Worm (Caenorhabditis elegans): ENCODE measurements around the gene F18E2.15.

- no peak for TF ChIP-seq mep-1 (tag; optimal IDR thresholded peaks at IDR 0.05)
- no peak for TF ChIP-seq fkh-10 (GFP tag; optimal IDR thresholded peaks at IDR 0.05)
- no peak for TF ChIP-seq unc-39 (tag; optimal IDR thresholded peaks at IDR 0.05)
- no peak for TF ChIP-seq dve-1 (tag; optimal IDR thresholded peaks at IDR 0.05; ENCODE audit: insufficient read depth)
- TF ChIP-seq lin-13 (GFP tag; optimal IDR thresholded peaks at IDR 0.05), result no peak
- no peak for TF ChIP-seq ama-1 (optimal IDR thresholded peaks at IDR 0.05)
- no peak for TF ChIP-seq dmd-8 (GFP tag; IDR thresholded peaks at IDR 0.05)
- no peak for TF ChIP-seq nhr-11 (tag; optimal IDR thresholded peaks at IDR 0.05)
- no peak for TF ChIP-seq duxl-1 (tag; optimal IDR thresholded peaks at IDR 0.05; ENCODE audit: poor library complexity)
- no peak for TF ChIP-seq Y75B8A.6 (GFP tag; IDR thresholded peaks at IDR 0.05)
- no peak for TF ChIP-seq mdl-1 (tag; optimal IDR thresholded peaks at IDR 0.05)
- no peak for TF ChIP-seq nhr-10 (tag; optimal IDR thresholded peaks at IDR 0.05)
Measured at ce11 chrV:12759660-12760059, 1.2 kb downstream of the F18E2.15 start, which contains the start of gene papl-1.
